Fruit fly (Drosophila melanogaster): ENCODE results near the gene CG42717.
A peak's percentile ranks its signal among the peaks of the same experiment; 100 is the strongest.

The CG42717 gene

dm6 chr3L:16033090-16033828 lies at the start of gene CG42717, which contains the start of gene CG42716:
Gene CG42717, minus strand, starts transcription at chr3L:16033190.
Gene CG42716, plus strand, starts transcription at chr3L:16033778.
- TF ChIP-seq bab1 (GFP tag; optimal IDR thresholded peaks at IDR 0.05), result no peak
- TF ChIP-seq CG33017 (tag; optimal IDR thresholded peaks at IDR 0.05), result no peak
- TF ChIP-seq cnc (optimal IDR thresholded peaks at IDR 0.05), result no peak
- TF ChIP-seq pad (GFP tag; optimal IDR thresholded peaks at IDR 0.05), result no peak
- TF ChIP-seq CG11617 (GFP tag; optimal IDR thresholded peaks at IDR 0.05), result no peak
- no peak for TF ChIP-seq CG7101 (tag; optimal IDR thresholded peaks at IDR 0.05)
- no peak for TF ChIP-seq CG7045 (GFP tag; optimal IDR thresholded peaks at IDR 0.05)
- TF ChIP-seq cic (GFP tag; optimal IDR thresholded peaks at IDR 0.05), result no peak
- TF ChIP-seq CG5204 (GFP tag; optimal IDR thresholded peaks at IDR 0.05), result no peak
- no peak for TF ChIP-seq toe (GFP tag; optimal IDR thresholded peaks at IDR 0.05)
- no peak for TF ChIP-seq tj (GFP tag; optimal IDR thresholded peaks at IDR 0.05)
- no peak for TF ChIP-seq CG12768 (GFP tag; optimal IDR thresholded peaks at IDR 0.05)
- no peak for TF ChIP-seq Mnt (GFP tag; optimal IDR thresholded peaks at IDR 0.05)
- no peak for TF ChIP-seq Hr96 (GFP tag; optimal IDR thresholded peaks at IDR 0.05)
- no peak for TF ChIP-seq kay (GFP tag; ENCODE audit: borderline replicate concordance)
- TF ChIP-seq Clk (GFP tag; optimal IDR thresholded peaks at IDR 0.05), result no peak
- no peak for TF ChIP-seq CG14711 (tag; optimal IDR thresholded peaks at IDR 0.05)
- TF ChIP-seq CG1620 (GFP tag; optimal IDR thresholded peaks at IDR 0.05), result no peak

dm6 chr3L:16082251-16082650 lies 49.3 kb upstream of the CG42717 start, which contains the start of gene CG33258:
Gene CG33258, plus strand, starts transcription at chr3L:16082551.
- TF ChIP-seq Crg-1 (GFP tag; optimal IDR thresholded peaks at IDR 0.05), result no peak
- no peak for TF ChIP-seq toe (GFP tag; optimal IDR thresholded peaks at IDR 0.05)
- no peak for TF ChIP-seq CG12768 (GFP tag; optimal IDR thresholded peaks at IDR 0.05)
- TF ChIP-seq Hr96 (GFP tag; optimal IDR thresholded peaks at IDR 0.05), result no peak
- TF ChIP-seq pad (GFP tag; optimal IDR thresholded peaks at IDR 0.05), result no peak

- TF ChIP-seq Hr96 (GFP tag; optimal IDR thresholded peaks at IDR 0.05), result no peak
- TF ChIP-seq CG12768 (GFP tag; optimal IDR thresholded peaks at IDR 0.05), result peak; percentile 3
- peak; percentile 1 for TF ChIP-seq CG11617 (GFP tag; optimal IDR thresholded peaks at IDR 0.05)
Measured at dm6 chr3L:16060806-16061600, 28.0 kb upstream of the CG42717 start.

dm6 chr3L:16056101-16056891 lies 23.3 kb upstream of the CG42717 start:
- TF ChIP-seq CG1620 (GFP tag; optimal IDR thresholded peaks at IDR 0.05) (no peak), kay (GFP tag; ENCODE audit: borderline replicate concordance) (peak; percentile 13)

dm6 chr3L:16054095-16054494 lies 21.1 kb upstream of the CG42717 start:
- peak; percentile 2 for TF ChIP-seq CG14711 (tag; optimal IDR thresholded peaks at IDR 0.05)
- TF ChIP-seq CG12768 (GFP tag; optimal IDR thresholded peaks at IDR 0.05), result peak; percentile 38
- no peak for TF ChIP-seq CG7045 (GFP tag; optimal IDR thresholded peaks at IDR 0.05)

dm6 chr3L:16053026-16053556 lies 20.1 kb upstream of the CG42717 start:
- no peak for TF ChIP-seq CG12768 (GFP tag; optimal IDR thresholded peaks at IDR 0.05)
- no peak for TF ChIP-seq CG5204 (GFP tag; optimal IDR thresholded peaks at IDR 0.05)
- no peak for TF ChIP-seq CG1620 (GFP tag; optimal IDR thresholded peaks at IDR 0.05)
- no peak for TF ChIP-seq Hr96 (GFP tag; optimal IDR thresholded peaks at IDR 0.05)
- no peak for TF ChIP-seq ovo (GFP tag; optimal IDR thresholded peaks at IDR 0.05)
